Worm (Caenorhabditis elegans): Measurements from ENCODE around the gene fdgt-2.

- TF ChIP-seq klf-2 (GFP tag; conservative IDR thresholded peaks at IDR 0.05) (no peak), ref-1 (GFP tag; conservative IDR thresholded peaks at IDR 0.05) (no peak), med-1 (GFP tag; optimal IDR thresholded peaks at IDR 0.05; ENCODE audit: insufficient read depth) (no peak), flt-1 (GFP tag; IDR thresholded peaks at IDR 0.05) (no peak), ztf-23 (GFP tag; IDR thresholded peaks at IDR 0.05) (no peak), T22C8.4 (GFP tag; IDR thresholded peaks at IDR 0.05) (no peak), tab-1 (GFP tag; IDR thresholded peaks at IDR 0.05) (no peak), ztf-29 (GFP tag; IDR thresholded peaks at IDR 0.05) (no peak), cog-1 (tag; optimal IDR thresholded peaks at IDR 0.05) (no peak)
Measured at ce11 chrII:8420775-8421388, 3.5 kb downstream of the fdgt-2 start.
